Fruit fly (Drosophila melanogaster) whole organism, embryonic: ENCODE results near the gene CG14082.

Experiments used
- CG11093 ChIP-seq: fragments of 200-800 bp; sonication (Bioruptor generic); IDR thresholded peaks from 3 replicates; pipeline ENCODE4 v1.3.6; 2022; ENCODE audit warnings: missing biosample characterization, missing genetic modification characterization
- CG11247 ChIP-seq: fragments of 200-800 bp; sonication (Bioruptor generic); IDR thresholded peaks from 2 replicates; pipeline ENCODE4 v1.3.6; 2022; ENCODE audit warnings: missing biosample characterization, missing genetic modification characterization
- CG12299 ChIP-seq: fragments of 200-800 bp; sonication (Bioruptor generic); optimal IDR thresholded peaks from 2 replicates; lab custom pipeline; 2018; ENCODE audit warnings: missing biosample characterization, mild to moderate bottlenecking, missing genetic modification characterization
- CG16815 ChIP-seq: fragments of 200-800 bp; sonication (Bioruptor generic); optimal IDR thresholded peaks from 3 replicates; lab custom pipeline; 2017; ENCODE audit warnings: missing biosample characterization, mild to moderate bottlenecking, missing genetic modification characterization
- CG17385 ChIP-seq: fragments of 200-800 bp; sonication (Bioruptor generic); optimal IDR thresholded peaks from 3 replicates; lab custom pipeline; 2018; ENCODE audit warnings: missing biosample characterization, mild to moderate bottlenecking, missing genetic modification characterization
- CG17568 ChIP-seq: fragments of 200-800 bp; sonication (Bioruptor generic); optimal IDR thresholded peaks from 2 replicates; lab custom pipeline; 2018; ENCODE audit warnings: missing biosample characterization, mild to moderate bottlenecking, missing genetic modification characterization, moderate library complexity
- CG17829 ChIP-seq: fragments of 200-800 bp; optimal IDR thresholded peaks from 2 replicates; lab custom pipeline; 2019; ENCODE audit warnings: missing biosample characterization, mild to moderate bottlenecking, missing genetic modification characterization, moderate library complexity
- CG2199 ChIP-seq: fragments of 200-800 bp; sonication (Bioruptor generic); IDR thresholded peaks from 3 replicates; pipeline ENCODE4 v1.3.6; 2022; ENCODE audit warnings: missing biosample characterization, missing genetic modification characterization
- CG31365 ChIP-seq: fragments of 200-800 bp; sonication (Bioruptor generic); optimal IDR thresholded peaks from 2 replicates; lab custom pipeline; 2018; ENCODE audit warnings: missing biosample characterization, mild to moderate bottlenecking, missing genetic modification characterization
- CG31441 ChIP-seq: fragments of 200-800 bp; sonication (Bioruptor generic); IDR thresholded peaks from 2 replicates; pipeline ENCODE4 v1.3.6; 2022; ENCODE audit warnings: missing biosample characterization, missing genetic modification characterization
- CG5180 ChIP-seq: fragments of 200-800 bp; sonication (Bioruptor generic); optimal IDR thresholded peaks from 3 replicates; lab custom pipeline; 2017; ENCODE audit warnings: missing biosample characterization, missing genetic modification characterization, mild to moderate bottlenecking, moderate library complexity, missing genetic modification reagents
- CG6254 ChIP-seq: fragments of 200-800 bp; sonication (Bioruptor generic); optimal IDR thresholded peaks from 3 replicates; lab custom pipeline; 2017; ENCODE audit warnings: mild to moderate bottlenecking, missing biosample characterization, missing genetic modification reagents, missing genetic modification characterization
- CG7372 ChIP-seq: fragments of 200-800 bp; sonication (Bioruptor generic); IDR thresholded peaks from 2 replicates; pipeline ENCODE4 v1.3.6; 2022; ENCODE audit warnings: missing biosample characterization, missing genetic modification characterization
- CG8359 ChIP-seq: fragments of 200-800 bp; sonication (Bioruptor generic); optimal IDR thresholded peaks from 2 replicates; lab custom pipeline; 2017; ENCODE audit warnings: missing biosample characterization, mild to moderate bottlenecking, missing genetic modification characterization, borderline replicate concordance
- CG8478 ChIP-seq: fragments of >200 bp; optimal IDR thresholded peaks from 2 replicates; lab custom pipeline; 2018
- CG8765 ChIP-seq: fragments of 200-800 bp; sonication (Bioruptor generic); IDR thresholded peaks from 2 replicates; pipeline ENCODE4 v1.3.6; 2022; ENCODE audit warnings: missing biosample characterization, missing genetic modification characterization
- CG9609 ChIP-seq: fragments of 200-800 bp; sonication (Bioruptor generic); optimal IDR thresholded peaks from 3 replicates; lab custom pipeline; 2016; ENCODE audit warnings: missing biosample characterization, missing genetic modification characterization
- CG9727 ChIP-seq: fragments of 200-800 bp; sonication (Bioruptor generic); optimal IDR thresholded peaks from 3 replicates; lab custom pipeline; 2017; ENCODE audit warnings: missing biosample characterization, mild to moderate bottlenecking, missing genetic modification characterization
- D19A ChIP-seq: fragments of 200-800 bp; optimal IDR thresholded peaks from 3 replicates; lab custom pipeline; 2019; ENCODE audit warnings: missing biosample characterization, mild to moderate bottlenecking, missing genetic modification characterization, moderate library complexity
- Dbx ChIP-seq: fragments of 200-800 bp; sonication (Bioruptor generic); IDR thresholded peaks from 3 replicates; pipeline ENCODE4 v1.3.6; 2022; ENCODE audit warnings: missing biosample characterization, missing genetic modification characterization
- Eip74EF ChIP-seq, 2 experiments: fragments of 200-800 bp in 1 of 2; fragments of >200 bp in 1 of 2; sonication (Bioruptor generic) in 1 of 2; optimal IDR thresholded peaks; 2 replicates each; lab custom pipeline; 2017 to 2019; ENCODE audit warnings: missing biosample characterization in 2 of 2, missing genetic modification characterization in 2 of 2, mild to moderate bottlenecking in 1 of 2, moderate library complexity in 1 of 2
- HHEX ChIP-seq: fragments of 200-800 bp; sonication (Bioruptor generic); optimal IDR thresholded peaks from 3 replicates; lab custom pipeline; 2017; ENCODE audit warnings: missing biosample characterization, mild to moderate bottlenecking, missing genetic modification characterization, missing genetic modification reagents
- Hr39 ChIP-seq: fragments of >200 bp; optimal IDR thresholded peaks from 2 replicates; lab custom pipeline; 2017
- Lpt ChIP-seq: fragments of >200 bp; optimal IDR thresholded peaks from 2 replicates; lab custom pipeline; 2018; ENCODE audit warnings: missing biosample characterization, missing genetic modification characterization
- MTF-1 ChIP-seq: fragments of 200-800 bp; sonication (Bioruptor generic); optimal IDR thresholded peaks from 2 replicates; lab custom pipeline; 2018; ENCODE audit warnings: missing biosample characterization, mild to moderate bottlenecking, missing genetic modification characterization, borderline replicate concordance
- Max ChIP-seq: fragments of 200-800 bp; sonication (Bioruptor generic); optimal IDR thresholded peaks from 2 replicates; lab custom pipeline; 2016; ENCODE audit warnings: missing biosample characterization, mild to moderate bottlenecking, missing genetic modification characterization
- Med ChIP-seq: fragments of 200-800 bp; sonication (Bioruptor generic); peaks from one replicate; lab custom pipeline; 2016; ENCODE audit warnings: missing biosample characterization, missing genetic modification characterization, mild to moderate bottlenecking, inconsistent platforms, moderate library complexity
- Poxn ChIP-seq: fragments of 200-800 bp; sonication (Bioruptor generic); IDR thresholded peaks from 2 replicates; pipeline ENCODE4 v1.3.6; 2022; ENCODE audit warnings: missing biosample characterization, missing genetic modification characterization
- Rx ChIP-seq: fragments of 200-800 bp; sonication (Bioruptor generic); IDR thresholded peaks from 2 replicates; pipeline ENCODE4 v1.3.6; 2022; ENCODE audit warnings: missing biosample characterization, missing genetic modification characterization
- Scr ChIP-seq: fragments of 200-800 bp; sonication (Bioruptor generic); IDR thresholded peaks from 2 replicates; pipeline ENCODE4 v1.3.6; 2022; ENCODE audit warnings: missing biosample characterization, missing genetic modification characterization; ENCODE audit not compliant: partially characterized antibody
- Ssrp ChIP-seq: fragments of 200-800 bp; sonication (Bioruptor generic); optimal IDR thresholded peaks from 2 replicates; lab custom pipeline; 2018; ENCODE audit warnings: missing biosample characterization, mild to moderate bottlenecking, missing genetic modification characterization, moderate library complexity
- TFAM ChIP-seq: fragments of 200-800 bp; sonication (Bioruptor generic); optimal IDR thresholded peaks from 2 replicates; lab custom pipeline; 2017; ENCODE audit warnings: missing biosample characterization, missing genetic modification characterization, inconsistent platforms
- Trl ChIP-seq, 3 experiments: fragments of >200 bp in 2 of 3; fragments of 200-800 bp in 1 of 3; sonication (Bioruptor generic) in 1 of 3; optimal IDR thresholded peaks; 2 replicates in 1 of 3; 3 replicates in 2 of 3; lab custom pipeline; 2016 to 2017; ENCODE audit warnings: missing biosample characterization in 1 of 3, missing genetic modification characterization in 1 of 3
- chif ChIP-seq, 2 experiments: fragments of 200-800 bp; sonication (Bioruptor generic); optimal IDR thresholded peaks; 3 replicates each; lab custom pipeline; 2016; ENCODE audit warnings: missing biosample characterization in 2 of 2, missing genetic modification characterization in 2 of 2
- corto ChIP-seq: fragments of 200-800 bp; sonication (Bioruptor generic); optimal IDR thresholded peaks from 2 replicates; lab custom pipeline; 2016; ENCODE audit warnings: missing biosample characterization, mild to moderate bottlenecking, missing genetic modification characterization, moderate library complexity
- dati ChIP-seq: fragments of 200-800 bp; sonication (Bioruptor generic); IDR thresholded peaks from 2 replicates; pipeline ENCODE4 v1.3.6; 2022; ENCODE audit warnings: missing biosample characterization, missing genetic modification characterization
- disco-r ChIP-seq: fragments of 200-800 bp; sonication (Bioruptor generic); optimal IDR thresholded peaks from 2 replicates; lab custom pipeline; 2016; ENCODE audit warnings: missing biosample characterization, missing genetic modification characterization
- en ChIP-seq: fragments of 200-800 bp; sonication (Bioruptor generic); optimal IDR thresholded peaks from 2 replicates; lab custom pipeline; 2016; ENCODE audit warnings: missing biosample characterization, missing genetic modification characterization
- h ChIP-seq: fragments of >200 bp; optimal IDR thresholded peaks from 2 replicates; lab custom pipeline; 2017
- knrl ChIP-seq: fragments of 200-800 bp; sonication (Bioruptor generic); IDR thresholded peaks from 3 replicates; pipeline ENCODE4 v1.3.6; 2022; ENCODE audit warnings: missing biosample characterization, missing genetic modification characterization; ENCODE audit not compliant: partially characterized antibody
- mld ChIP-seq: fragments of 200-800 bp; sonication (Bioruptor generic); IDR thresholded peaks from 3 replicates; pipeline ENCODE4 v1.3.6; 2022; ENCODE audit warnings: missing biosample characterization, missing genetic modification characterization; ENCODE audit not compliant: partially characterized antibody
- odd ChIP-seq: fragments of 200-800 bp; sonication (Bioruptor generic); optimal IDR thresholded peaks from 2 replicates; lab custom pipeline; 2017; ENCODE audit warnings: missing biosample characterization, mild to moderate bottlenecking, missing genetic modification characterization
- org-1 ChIP-seq: fragments of 200-800 bp; sonication (Bioruptor generic); optimal IDR thresholded peaks from 2 replicates; lab custom pipeline; 2017; ENCODE audit warnings: missing biosample characterization, missing genetic modification characterization
- pita ChIP-seq: fragments of 200-800 bp; sonication (Bioruptor generic); optimal IDR thresholded peaks from 2 replicates; lab custom pipeline; 2017; ENCODE audit warnings: missing biosample characterization, mild to moderate bottlenecking, missing genetic modification characterization
- sr ChIP-seq: fragments of 200-800 bp; sonication (Bioruptor generic); IDR thresholded peaks from 3 replicates; pipeline ENCODE4 v1.3.6; 2022; ENCODE audit warnings: missing biosample characterization, missing genetic modification characterization
- sug ChIP-seq: fragments of 200-800 bp; optimal IDR thresholded peaks from 2 replicates; lab custom pipeline; 2019; ENCODE audit warnings: missing biosample characterization, mild to moderate bottlenecking, missing genetic modification characterization, moderate library complexity
- tap ChIP-seq: fragments of 200-800 bp; optimal IDR thresholded peaks from 3 replicates; lab custom pipeline; 2019; ENCODE audit warnings: missing biosample characterization, mild to moderate bottlenecking, missing genetic modification characterization, moderate library complexity
- tio ChIP-seq: fragments of 200-800 bp; sonication (Bioruptor generic); optimal IDR thresholded peaks from 2 replicates; lab custom pipeline; 2017; ENCODE audit warnings: missing biosample characterization, missing genetic modification characterization, inconsistent platforms
- tna ChIP-seq: fragments of 200-800 bp; sonication (Bioruptor generic); IDR thresholded peaks from 2 replicates; pipeline ENCODE4 v1.3.6; 2022; ENCODE audit warnings: missing biosample characterization, missing genetic modification characterization; ENCODE audit not compliant: partially characterized antibody
- zen ChIP-seq: fragments of 200-800 bp; sonication (Bioruptor generic); optimal IDR thresholded peaks from 3 replicates; lab custom pipeline; 2018; ENCODE audit warnings: missing biosample characterization, mild to moderate bottlenecking, missing genetic modification characterization, moderate library complexity

Gene CG14082

DNA sequence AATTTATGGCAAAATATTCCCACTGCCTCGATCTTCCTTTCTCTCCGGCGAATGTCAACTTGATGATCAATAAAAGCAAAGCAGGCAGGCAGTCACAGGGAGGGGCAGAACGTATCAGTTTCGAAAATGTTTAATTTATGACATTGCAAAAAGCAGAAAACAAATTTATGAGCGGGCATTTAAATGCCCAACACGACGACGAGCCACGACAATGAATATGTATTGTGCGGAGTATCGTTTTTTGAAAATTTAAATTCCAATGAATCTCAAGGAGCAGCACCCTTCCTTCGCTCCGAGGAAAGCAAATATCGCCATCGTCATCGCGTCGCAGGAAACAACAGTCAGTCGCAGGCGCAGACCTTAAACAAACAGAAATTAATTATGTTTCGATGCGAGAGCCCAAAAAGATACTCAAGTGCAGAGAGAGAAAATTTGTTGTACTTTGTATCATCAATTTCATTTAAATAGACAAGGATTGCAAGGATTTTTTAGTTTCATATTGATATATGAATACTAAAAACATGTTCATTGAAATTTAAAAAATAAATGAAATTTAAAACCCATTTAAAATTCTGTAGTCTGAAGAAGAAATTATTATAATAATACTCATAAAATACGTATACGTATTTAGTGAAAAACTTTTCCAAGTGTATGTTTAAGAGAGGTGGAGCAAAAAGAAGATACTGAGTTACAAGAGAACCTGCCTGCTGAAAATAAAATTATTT is 24.0 kb upstream of the CG14082 start (continued):
- TF ChIP-seq Med (peak; percentile 5), CG11093 (GFP tag; lab: Robert Waterston, UW) (no peak), chif (GFP tag; optimal IDR thresholded peaks at IDR 0.05; lab: Kevin White, UChicago) (no peak), Hr39 (lab: Kevin White, UChicago) (no peak), CG31441 (GFP tag; lab: Robert Waterston, UW) (peak; percentile 86), Eip74EF (GFP tag; optimal IDR thresholded peaks at IDR 0.05; lab: Kevin White, UChicago) (peak in 1 of 2 experiments; percentile 32), Trl (optimal IDR thresholded peaks at IDR 0.05; lab: Kevin White, UChicago) (no peak), Trl (GFP tag; optimal IDR thresholded peaks at IDR 0.05; lab: Kevin White, UChicago) (no peak), zen (tag; lab: Kevin White, UChicago) (peak; percentile 60), CG6254 (GFP tag; lab: Kevin White, UChicago) (peak; percentile 66), CG12299 (tag; lab: Kevin White, UChicago) (no peak), Max (GFP tag; lab: Kevin White, UChicago) (no peak), knrl (no peak), CG17385 (GFP tag; lab: Kevin White, UChicago) (peak; percentile 54), corto (GFP tag; lab: Kevin White, UChicago) (no peak), CG11247 (no peak), tna (GFP tag; lab: Robert Waterston, UW) (no peak), tio (GFP tag; lab: Kevin White, UChicago) (no peak), CG5180 (no peak), D19A (tag; lab: Kevin White, UChicago) (peak; percentile 83), Poxn (GFP tag; lab: Robert Waterston, UW) (no peak), mld (GFP tag; lab: Robert Waterston, UW) (no peak), CG17568 (GFP tag; lab: Kevin White, UChicago) (peak; percentile 8), TFAM (GFP tag; lab: Kevin White, UChicago) (no peak), pita (no peak), HHEX (GFP tag; lab: Kevin White, UChicago) (no peak), h (no peak), dati (GFP tag; lab: Robert Waterston, UW) (no peak), CG16815 (GFP tag; lab: Kevin White, UChicago) (peak; percentile 26), CG31365 (tag; lab: Kevin White, UChicago) (no peak), CG7372 (GFP tag; lab: Robert Waterston, UW) (no peak), CG8765 (no peak), CG9609 (GFP tag; lab: Kevin White, UChicago) (no peak), CG8478 (no peak), org-1 (peak; percentile 14), MTF-1 (GFP tag; lab: Kevin White, UChicago) (no peak), en (no peak), CG8359 (GFP tag; lab: Kevin White, UChicago) (no peak), Lpt (no peak), tap (tag; lab: Kevin White, UChicago) (peak; percentile 67), disco-r (GFP tag; lab: Kevin White, UChicago) (no peak), CG2199 (GFP tag; lab: Robert Waterston, UW) (peak; percentile 75; the same call in 2 of the 3 replicates), CG17829 (peak; percentile 89), sug (tag; lab: Kevin White, UChicago) (no peak), Dbx (GFP tag; lab: Robert Waterston, UW) (no peak), Rx (GFP tag; lab: Robert Waterston, UW) (no peak), CG9727 (GFP tag; lab: Kevin White, UChicago) (peak; percentile 85), Ssrp (tag; lab: Kevin White, UChicago) (peak; percentile 64), Scr (GFP tag; lab: Robert Waterston, UW) (no peak), sr (GFP tag; lab: Robert Waterston, UW) (no peak), odd (GFP tag; lab: Kevin White, UChicago) (no peak)
